Fruit fly (Drosophila melanogaster) whole organism, wandering third instar larva: ENCODE results near the gene CG33299.

Source experiments
- Abd-B ChIP-seq: fragments of >200 bp; optimal IDR thresholded peaks from 2 replicates; lab custom pipeline; 2017; ENCODE audit warnings: missing biosample characterization, missing genetic modification characterization
- CrebA ChIP-seq: fragments of 200-800 bp; sonication (Bioruptor generic); optimal IDR thresholded peaks from 2 replicates; lab custom pipeline; 2016; ENCODE audit warnings: missing biosample characterization, mild to moderate bottlenecking, missing genetic modification characterization, borderline replicate concordance
- Dfd ChIP-seq: fragments of >200 bp; optimal IDR thresholded peaks from 2 replicates; lab custom pipeline; 2017; ENCODE audit warnings: missing biosample characterization, missing genetic modification characterization
- Dif ChIP-seq: fragments of 200-275, 200-300 bp; sonication (Bioruptor generic); optimal IDR thresholded peaks from 2 replicates; lab custom pipeline; 2018; ENCODE audit warnings: missing biosample characterization, missing genetic modification characterization; ENCODE audit not compliant: partially characterized antibody
- GATAd ChIP-seq: sonication (Bioruptor generic); optimal IDR thresholded peaks from 2 replicates; lab custom pipeline; 2016; ENCODE audit warnings: missing biosample characterization, missing genetic modification characterization
- HLH106 ChIP-seq: fragments of 200-800 bp; optimal IDR thresholded peaks from 3 replicates; lab custom pipeline; 2019; ENCODE audit warnings: missing biosample characterization, mild to moderate bottlenecking, missing genetic modification characterization, moderate library complexity
- Hnf4 ChIP-seq: fragments of 200-800 bp; sonication (Bioruptor generic); optimal IDR thresholded peaks from 2 replicates; lab custom pipeline; 2016; ENCODE audit warnings: missing biosample characterization, mild to moderate bottlenecking, missing genetic modification characterization
- Hr78 ChIP-seq: fragments of >200 bp; optimal IDR thresholded peaks from 2 replicates; lab custom pipeline; 2017; ENCODE audit warnings: missing biosample characterization, missing genetic modification characterization
- Jra ChIP-seq: sonication (Bioruptor generic); optimal IDR thresholded peaks from 2 replicates; lab custom pipeline; 2016; ENCODE audit warnings: missing biosample characterization, missing genetic modification characterization
- Mio ChIP-seq: sonication (Bioruptor generic); optimal IDR thresholded peaks from 2 replicates; lab custom pipeline; 2016; ENCODE audit warnings: missing biosample characterization, missing genetic modification characterization
- Myc ChIP-seq: fragments of >200 bp; optimal IDR thresholded peaks from 2 replicates; lab custom pipeline; 2017
- N ChIP-seq: fragments of >200 bp; optimal IDR thresholded peaks from 2 replicates; lab custom pipeline; 2018; ENCODE audit warnings: missing biosample characterization, missing external identifiers, missing genetic modification characterization
- OdsH ChIP-seq: fragments of 200-800 bp; sonication (Bioruptor generic); optimal IDR thresholded peaks from 2 replicates; lab custom pipeline; 2016; ENCODE audit warnings: missing biosample characterization, mild to moderate bottlenecking, missing genetic modification characterization
- Rel ChIP-seq, 2 experiments: fragments of 200-800 bp; sonication (Bioruptor generic) in 1 of 2; optimal IDR thresholded peaks; 2 replicates in 1 of 2; 3 replicates in 1 of 2; lab custom pipeline; 2016 to 2019; ENCODE audit warnings: mild to moderate bottlenecking in 2 of 2, missing biosample characterization in 2 of 2, missing genetic modification characterization in 2 of 2, moderate library complexity in 1 of 2
- Sp1 ChIP-seq: fragments of 200-800 bp; sonication (Bioruptor generic); optimal IDR thresholded peaks from 3 replicates; lab custom pipeline; 2019; ENCODE audit warnings: missing biosample characterization, mild to moderate bottlenecking, missing genetic modification characterization, moderate library complexity
- Vsx2 ChIP-seq: fragments of 200-300, 225-300 bp; sonication (Bioruptor generic); optimal IDR thresholded peaks from 2 replicates; lab custom pipeline; 2018; ENCODE audit warnings: missing biosample characterization, missing genetic modification characterization; ENCODE audit not compliant: partially characterized antibody
- br ChIP-seq: fragments of 200-800 bp; sonication (Bioruptor generic); optimal IDR thresholded peaks from 2 replicates; lab custom pipeline; 2016; ENCODE audit warnings: missing biosample characterization, missing genetic modification characterization
- dl ChIP-seq, 2 experiments: fragments of 175-275, 200-275 bp in 1 of 2; fragments of 200-275 bp in 1 of 2; sonication (Bioruptor generic); optimal IDR thresholded peaks; lab custom pipeline; 2018; ENCODE audit warnings: mild to moderate bottlenecking in 2 of 2, missing biosample characterization in 2 of 2, missing genetic modification characterization in 2 of 2, moderate library complexity in 2 of 2; ENCODE audit not compliant: partially characterized antibody in 2 of 2, insufficient read depth in 1 of 2
- dmrt93B ChIP-seq: fragments of 200-800 bp; sonication (Bioruptor generic); optimal IDR thresholded peaks from 2 replicates; lab custom pipeline; 2018; ENCODE audit warnings: missing biosample characterization, mild to moderate bottlenecking, missing genetic modification characterization
- dsf ChIP-seq: sonication (Bioruptor generic); optimal IDR thresholded peaks from 2 replicates; lab custom pipeline; 2016; ENCODE audit warnings: missing biosample characterization, missing genetic modification characterization, borderline replicate concordance
- ey ChIP-seq: fragments of 200-800 bp; sonication (Bioruptor generic); optimal IDR thresholded peaks from 2 replicates; lab custom pipeline; 2016; ENCODE audit warnings: missing biosample characterization, missing genetic modification characterization
- foxo ChIP-seq, 2 experiments: fragments of 200-800 bp; sonication (Bioruptor generic); optimal IDR thresholded peaks; 2 replicates in 1 of 2; 3 replicates in 1 of 2; lab custom pipeline; 2016 to 2017; ENCODE audit warnings: missing biosample characterization in 2 of 2, missing genetic modification characterization in 2 of 2
- fru ChIP-seq: fragments of 200-800 bp; sonication (Bioruptor generic); optimal IDR thresholded peaks from 3 replicates; lab custom pipeline; 2016; ENCODE audit warnings: missing biosample characterization, mild to moderate bottlenecking, missing genetic modification characterization
- jim ChIP-seq: fragments of 175-275, 200-325 bp; sonication (Bioruptor generic); optimal IDR thresholded peaks from 2 replicates; lab custom pipeline; 2016; ENCODE audit warnings: missing biosample characterization, mild to moderate bottlenecking, missing genetic modification characterization
- lola ChIP-seq: fragments of >200 bp; optimal IDR thresholded peaks from 2 replicates; lab custom pipeline; 2017; ENCODE audit warnings: missing biosample characterization, missing genetic modification characterization
- pan ChIP-seq: fragments of >200 bp; optimal IDR thresholded peaks from 2 replicates; lab custom pipeline; 2017
- psq ChIP-seq: fragments of 200-800 bp; sonication (Bioruptor generic); optimal IDR thresholded peaks from 3 replicates; lab custom pipeline; 2017; ENCODE audit warnings: missing biosample characterization, mild to moderate bottlenecking, missing genetic modification characterization, moderate library complexity
- rgr ChIP-seq: fragments of 200-800 bp; sonication (Bioruptor generic); optimal IDR thresholded peaks from 3 replicates; lab custom pipeline; 2016; ENCODE audit warnings: missing biosample characterization, mild to moderate bottlenecking, missing genetic modification characterization
- sage ChIP-seq: fragments of 200-800 bp; sonication (Bioruptor generic); optimal IDR thresholded peaks from 2 replicates; lab custom pipeline; 2016; ENCODE audit warnings: missing biosample characterization, mild to moderate bottlenecking, missing genetic modification characterization
- sv ChIP-seq: fragments of 200-800 bp; sonication (Bioruptor generic); optimal IDR thresholded peaks from 3 replicates; lab custom pipeline; 2016; ENCODE audit warnings: missing biosample characterization, missing genetic modification characterization
- tai ChIP-seq: sonication (Bioruptor generic); optimal IDR thresholded peaks from 2 replicates; lab custom pipeline; 2016; ENCODE audit warnings: missing biosample characterization, missing genetic modification characterization
- usp ChIP-seq: fragments of >200 bp; optimal IDR thresholded peaks from 2 replicates; lab custom pipeline; 2017; ENCODE audit warnings: missing biosample characterization, missing genetic modification characterization
- woc ChIP-seq: sonication (Bioruptor generic); optimal IDR thresholded peaks from 2 replicates; lab custom pipeline; 2016; ENCODE audit warnings: missing biosample characterization, mild to moderate bottlenecking, missing genetic modification characterization

Gene CG33299

dm6 chr2L:9656300-9656699, at the start of gene CG33299:
CG33299 (plus strand) TSS chr2L:9656600.
- TF ChIP-seq Vsx2 (GFP tag; lab: Kevin White, UChicago) (no peak), tai (no peak), sv (GFP tag; lab: Kevin White, UChicago) (no peak), Abd-B (GFP tag; lab: Kevin White, UChicago) (no peak), woc (no peak), Hr78 (GFP tag; lab: Kevin White, UChicago) (no peak), rgr (GFP tag; lab: Kevin White, UChicago) (no peak), fru (no peak), Hnf4 (GFP tag; lab: Kevin White, UChicago) (no peak), dsf (GFP tag; lab: Kevin White, UChicago) (no peak), br (GFP tag; lab: Kevin White, UChicago) (no peak), Mio (GFP tag; lab: Kevin White, UChicago) (no peak), psq (GFP tag; lab: Kevin White, UChicago) (no peak), HLH106 (tag; lab: Kevin White, UChicago) (no peak), pan (lab: Kevin White, UChicago) (no peak), Dfd (GFP tag; lab: Kevin White, UChicago) (no peak), foxo (GFP tag; optimal IDR thresholded peaks at IDR 0.05; lab: Kevin White, UChicago) (no peak), dl (GFP tag; optimal IDR thresholded peaks at IDR 0.05; lab: Kevin White, UChicago; ENCODE audit: insufficient read depth in 1 of 2, partially characterized antibody in 2 of 2) (no peak), N (GFP tag; lab: Kevin White, UChicago) (no peak)

- TF ChIP-seq Sp1 (GFP tag; lab: Kevin White, UChicago) (no peak), Hr78 (GFP tag; lab: Kevin White, UChicago) (no peak), fru (no peak), dl (GFP tag; optimal IDR thresholded peaks at IDR 0.05; lab: Kevin White, UChicago; ENCODE audit: insufficient read depth in 1 of 2, partially characterized antibody in 2 of 2) (peak; percentile 20 to 27), Jra (GFP tag; lab: Kevin White, UChicago) (no peak), ey (GFP tag; lab: Kevin White, UChicago) (no peak), OdsH (GFP tag; lab: Kevin White, UChicago) (no peak), sage (GFP tag; lab: Kevin White, UChicago) (no peak), Abd-B (GFP tag; lab: Kevin White, UChicago) (no peak), Dif (GFP tag; lab: Kevin White, UChicago) (peak; percentile 50)
These were observed 48.3 kb upstream of the CG33299 start, which contains the start of gene gcm2 for dm6 chr2L:9607997-9608563. gcm2 (plus strand) TSS chr2L:9608562.

DNA sequence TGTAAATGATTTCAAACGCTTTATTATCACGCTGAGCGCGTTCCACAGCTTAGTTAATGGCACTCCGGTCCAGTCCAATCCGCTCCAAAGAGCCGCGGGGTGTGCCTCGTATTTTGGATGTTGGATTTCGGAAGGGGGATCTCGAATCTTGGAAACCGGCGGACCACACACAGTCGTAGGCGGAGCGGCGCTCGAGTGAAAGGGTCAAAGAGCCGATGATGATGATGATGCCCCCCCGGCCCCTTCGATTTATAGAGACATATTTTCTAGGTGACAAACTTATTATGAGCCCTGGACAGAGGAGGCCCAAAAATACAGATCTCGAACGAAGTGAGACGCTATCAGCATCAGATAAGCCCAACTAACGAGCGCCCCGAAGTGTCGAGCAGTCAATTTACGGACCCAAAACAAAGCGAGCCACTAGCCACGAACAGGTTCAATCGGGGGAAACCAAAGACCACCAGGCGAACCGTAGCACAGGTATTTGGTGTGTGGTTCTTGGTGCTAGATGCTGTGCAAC, 47.0 kb upstream of the CG33299 start:
- TF ChIP-seq CrebA (GFP tag; lab: Kevin White, UChicago) (no peak), tai (no peak), dmrt93B (GFP tag; lab: Kevin White, UChicago) (no peak), sage (GFP tag; lab: Kevin White, UChicago) (no peak), dsf (GFP tag; lab: Kevin White, UChicago) (no peak), HLH106 (tag; lab: Kevin White, UChicago) (no peak), rgr (GFP tag; lab: Kevin White, UChicago) (no peak), woc (no peak), jim (GFP tag; lab: Kevin White, UChicago) (no peak), br (GFP tag; lab: Kevin White, UChicago) (no peak), foxo (GFP tag; optimal IDR thresholded peaks at IDR 0.05; lab: Kevin White, UChicago) (no peak), Jra (GFP tag; lab: Kevin White, UChicago) (no peak), Rel (GFP tag; optimal IDR thresholded peaks at IDR 0.05; lab: Kevin White, UChicago) (no peak), Rel (tag; optimal IDR thresholded peaks at IDR 0.05; lab: Kevin White, UChicago) (no peak), dl (GFP tag; optimal IDR thresholded peaks at IDR 0.05; lab: Kevin White, UChicago; ENCODE audit: insufficient read depth in 1 of 2, partially characterized antibody in 2 of 2) (no peak)

DNA sequence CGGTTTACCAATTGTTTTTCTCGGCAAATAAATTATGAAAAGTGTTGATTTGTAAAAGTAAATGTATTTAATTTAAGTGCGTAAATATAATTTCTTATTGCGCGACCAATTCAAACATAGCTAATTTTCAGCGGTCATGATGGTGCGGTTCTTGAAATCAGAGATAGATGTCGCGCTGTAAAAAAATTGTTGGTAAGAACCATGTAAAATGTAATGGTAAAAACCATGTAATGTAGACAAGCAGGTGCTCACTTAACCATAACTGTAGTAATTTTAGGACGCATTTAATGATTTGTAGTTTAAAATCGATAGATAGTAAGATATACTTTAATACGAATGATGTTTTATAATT, 43.8 kb upstream of the CG33299 start:
- no peak for TF ChIP-seq Hr78 (GFP tag; lab: Kevin White, UChicago)
- no peak for TF ChIP-seq Dfd (GFP tag; lab: Kevin White, UChicago)
- no peak for TF ChIP-seq dmrt93B (GFP tag; lab: Kevin White, UChicago)
- no peak for TF ChIP-seq CrebA (GFP tag; lab: Kevin White, UChicago)
- no peak for TF ChIP-seq woc
- TF ChIP-seq jim (GFP tag; lab: Kevin White, UChicago), result no peak
- no peak for TF ChIP-seq Mio (GFP tag; lab: Kevin White, UChicago)
- no peak for TF ChIP-seq Abd-B (GFP tag; lab: Kevin White, UChicago)
- TF ChIP-seq dl (GFP tag; optimal IDR thresholded peaks at IDR 0.05; lab: Kevin White, UChicago; ENCODE audit: insufficient read depth in 1 of 2, partially characterized antibody in 2 of 2), result no peak
- TF ChIP-seq GATAd (GFP tag; lab: Kevin White, UChicago), result no peak
- no peak for TF ChIP-seq Hnf4 (GFP tag; lab: Kevin White, UChicago)
- no peak for TF ChIP-seq Rel (GFP tag; optimal IDR thresholded peaks at IDR 0.05; lab: Kevin White, UChicago)
- TF ChIP-seq Rel (tag; optimal IDR thresholded peaks at IDR 0.05; lab: Kevin White, UChicago), result no peak
- no peak for TF ChIP-seq lola
- no peak for TF ChIP-seq Vsx2 (GFP tag; lab: Kevin White, UChicago)
- TF ChIP-seq Jra (GFP tag; lab: Kevin White, UChicago), result no peak
- TF ChIP-seq usp (GFP tag; lab: Kevin White, UChicago), result no peak
- TF ChIP-seq sage (GFP tag; lab: Kevin White, UChicago), result no peak
- TF ChIP-seq br (GFP tag; lab: Kevin White, UChicago), result no peak
- no peak for TF ChIP-seq Myc (lab: Kevin White, UChicago)
